Fruit fly (Drosophila melanogaster): ENCODE data around the gene pHCl-2.

DNA sequence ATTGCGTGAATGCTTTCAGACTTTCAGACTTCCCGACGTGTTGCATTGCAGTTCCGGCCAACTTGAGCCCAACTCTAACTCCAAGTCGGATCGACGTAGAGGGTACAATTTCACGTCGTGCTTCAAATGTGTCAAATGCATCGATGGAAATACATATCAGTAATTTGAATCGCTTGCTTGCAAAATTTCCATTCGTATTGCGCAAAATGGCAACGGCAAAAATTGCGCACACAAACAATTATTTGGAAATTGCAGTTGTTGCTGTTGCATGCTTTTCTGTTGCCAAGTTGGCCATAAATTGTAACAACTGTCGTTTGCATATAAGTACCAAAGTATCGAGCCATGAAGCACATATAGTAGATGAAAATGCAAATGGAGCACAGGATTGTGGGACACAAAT, 15.3 kb upstream of the pHCl-2 start:
- no peak for TF ChIP-seq ss (GFP tag; optimal IDR thresholded peaks at IDR 0.05)
- TF ChIP-seq CG11294 (GFP tag; IDR thresholded peaks at IDR 0.05): no peak
- no peak for TF ChIP-seq Ets96B (tag; optimal IDR thresholded peaks at IDR 0.05)
- no peak for TF ChIP-seq Hr39 (GFP tag; optimal IDR thresholded peaks at IDR 0.05)
